Worm (Caenorhabditis elegans) whole organism, L4 larva: Measurements from ENCODE around the gene srh-229.

Experiments
- F10B5.3 ChIP-seq: sonication (generic microtip); optimal IDR thresholded peaks from 2 replicates; lab custom pipeline; 2016; ENCODE audit warnings: mild to moderate bottlenecking, missing genetic modification characterization, missing compliant biosample characterization
- F37D6.2 ChIP-seq: sonication (generic microtip); optimal IDR thresholded peaks from 2 replicates; lab custom pipeline; 2016; ENCODE audit warnings: mild to moderate bottlenecking, missing genetic modification characterization, missing compliant biosample characterization
- Y5F2A.4 ChIP-seq: fragments of 200-800 bp; sonication (Bioruptor generic); optimal IDR thresholded peaks from 2 replicates; lab custom pipeline; 2018; ENCODE audit warnings: mild to moderate bottlenecking, missing genetic modification characterization, missing compliant biosample characterization
- ZK337.2 ChIP-seq: fragments of 200-800 bp; sonication (Bioruptor generic); IDR thresholded peaks from 2 replicates; pipeline ENCODE4 v1.3.6; 2022; ENCODE audit warnings: missing genetic modification reagents, missing genetic modification characterization, missing compliant biosample characterization
- ZK546.5 ChIP-seq, 2 experiments: sonication (generic microtip); optimal IDR thresholded peaks; 2 replicates each; lab custom pipeline; 2017; ENCODE audit warnings: missing biosample characterization in 2 of 2, missing genetic modification characterization in 2 of 2
- aha-1 ChIP-seq: fragments of 150-350 bp; peaks from one replicate; lab custom pipeline; 2014; ENCODE audit warnings: missing biosample characterization, missing genetic modification characterization
- arid-1 ChIP-seq: fragments of 200-800 bp; sonication (Bioruptor generic); conservative IDR thresholded peaks from 2 replicates; pipeline ENCODE4 v1.3.6; 2022; ENCODE audit warnings: missing genetic modification reagents, missing genetic modification characterization, missing compliant biosample characterization
- ceh-44 ChIP-seq: fragments of 200-800 bp; sonication (Bioruptor generic); IDR thresholded peaks from 2 replicates; pipeline ENCODE4 v1.3.6; 2022; ENCODE audit warnings: missing genetic modification reagents, missing genetic modification characterization, missing compliant biosample characterization
- ces-1 ChIP-seq: fragments of 150-350 bp; sonication (generic microtip); optimal IDR thresholded peaks from 4 replicates; lab custom pipeline; 2014; ENCODE audit warnings: missing biosample characterization, missing genetic modification reagents, missing genetic modification characterization
- daf-19 ChIP-seq: fragments of 200-800 bp; sonication (Bioruptor generic); conservative IDR thresholded peaks from 2 replicates; pipeline ENCODE4 v1.3.6; 2022; ENCODE audit warnings: missing genetic modification characterization, missing compliant biosample characterization
- daf-8 ChIP-seq: fragments of 200-800 bp; sonication (Bioruptor generic); IDR thresholded peaks from 2 replicates; pipeline ENCODE4 v1.3.6; 2022; ENCODE audit warnings: missing genetic modification characterization, missing compliant biosample characterization
- duxl-1 ChIP-seq: sonication (generic microtip); optimal IDR thresholded peaks from 2 replicates; lab custom pipeline; 2016; ENCODE audit warnings: mild to moderate bottlenecking, missing genetic modification characterization, moderate library complexity, missing compliant biosample characterization; ENCODE audit not compliant: poor library complexity
- dve-1 ChIP-seq: sonication (generic microtip); optimal IDR thresholded peaks from 2 replicates; lab custom pipeline; 2017; ENCODE audit warnings: antibody characterized with exemption, mild to moderate bottlenecking, missing genetic modification characterization, missing compliant biosample characterization; ENCODE audit not compliant: insufficient read depth
- egl-27 ChIP-seq: sonication (generic microtip); optimal IDR thresholded peaks from 3 replicates; lab custom pipeline; 2017; ENCODE audit warnings: missing biosample characterization, missing genetic modification reagents, missing genetic modification characterization
- hif-1 ChIP-seq, 2 experiments: sonication (generic microtip); optimal IDR thresholded peaks; 2 replicates each; lab custom pipeline; 2016 to 2017; ENCODE audit warnings: missing compliant biosample characterization in 2 of 2, missing genetic modification characterization in 2 of 2, missing genetic modification reagents in 2 of 2, missing genotype in 2 of 2, mild to moderate bottlenecking in 1 of 2
- lim-7 ChIP-seq: fragments of 200-800 bp; sonication (Bioruptor generic); IDR thresholded peaks from 2 replicates; pipeline ENCODE4 v1.3.6; 2022; ENCODE audit warnings: missing genetic modification characterization, missing compliant biosample characterization
- lin-38 ChIP-seq: fragments of 200-800 bp; sonication (Bioruptor generic); IDR thresholded peaks from 2 replicates; pipeline ENCODE4 v1.3.6; 2022; ENCODE audit warnings: missing genetic modification reagents, missing genetic modification characterization, missing compliant biosample characterization
- lin-39 ChIP-seq: fragments of 150-350 bp; optimal IDR thresholded peaks from 2 replicates; lab custom pipeline; 2014; ENCODE audit warnings: missing biosample characterization, missing genetic modification reagents, missing genetic modification characterization
- mep-1 ChIP-seq: fragments of 150-350 bp; sonication (generic microtip); optimal IDR thresholded peaks from 3 replicates; lab custom pipeline; 2014; ENCODE audit warnings: missing biosample characterization, missing genetic modification characterization
- mes-2 ChIP-seq: sonication (generic microtip); optimal IDR thresholded peaks from 2 replicates; lab custom pipeline; 2016; ENCODE audit warnings: missing genotype, mild to moderate bottlenecking, missing genetic modification characterization, missing compliant biosample characterization; ENCODE audit not compliant: poor library complexity, severe bottlenecking
- nhr-10 ChIP-seq: fragments of 150-350 bp; optimal IDR thresholded peaks from 2 replicates; lab custom pipeline; 2014; ENCODE audit warnings: missing biosample characterization, missing genetic modification characterization
- nhr-11 ChIP-seq: fragments of 150-350 bp; optimal IDR thresholded peaks from 2 replicates; lab custom pipeline; 2014; ENCODE audit warnings: missing biosample characterization, missing genetic modification characterization
- nhr-111 ChIP-seq: fragments of 200-800 bp; sonication (Bioruptor generic); optimal IDR thresholded peaks from 2 replicates; lab custom pipeline; 2018; ENCODE audit warnings: mild to moderate bottlenecking, missing genetic modification characterization, missing compliant biosample characterization
- nhr-25 ChIP-seq: sonication (generic microtip); optimal IDR thresholded peaks from 2 replicates; lab custom pipeline; 2017; ENCODE audit warnings: missing genetic modification characterization, mild to moderate bottlenecking, missing compliant biosample characterization, antibody characterized with exemption, moderate library complexity, borderline replicate concordance; ENCODE audit not compliant: insufficient read depth
- nhr-28 ChIP-seq: fragments of 150-350 bp; optimal IDR thresholded peaks from 2 replicates; lab custom pipeline; 2014; ENCODE audit warnings: missing biosample characterization, missing genetic modification characterization
- nhr-42 ChIP-seq: fragments of 200-800 bp; sonication (Bioruptor generic); IDR thresholded peaks from 2 replicates; pipeline ENCODE4 v1.3.6; 2022; ENCODE audit warnings: missing genetic modification characterization, missing compliant biosample characterization
- nhr-48 ChIP-seq: sonication (generic microtip); optimal IDR thresholded peaks from 2 replicates; lab custom pipeline; 2016; ENCODE audit warnings: mild to moderate bottlenecking, missing genetic modification characterization, missing compliant biosample characterization
- nhr-77 ChIP-seq: fragments of 150-350 bp; optimal IDR thresholded peaks from 2 replicates; lab custom pipeline; 2014; ENCODE audit warnings: missing biosample characterization, missing genetic modification characterization
- pha-4 ChIP-seq, 2 experiments: fragments of 150-350 bp in 1 of 2; fragments of 200-800 bp in 1 of 2; sonication (Bioruptor generic) in 1 of 2; IDR thresholded peaks in 1 of 2; optimal IDR thresholded peaks in 1 of 2; 2 replicates each; pipeline versions ENCODE4 v1.3.6 to Lab custom; 2014 to 2022; ENCODE audit warnings: missing genetic modification characterization in 2 of 2, missing genetic modification reagents in 2 of 2, missing biosample characterization in 1 of 2, missing compliant biosample characterization in 1 of 2
- sdz-12 ChIP-seq: fragments of 200-800 bp; sonication (Bioruptor generic); optimal IDR thresholded peaks from 2 replicates; lab custom pipeline; 2018; ENCODE audit warnings: mild to moderate bottlenecking, missing genetic modification characterization, missing compliant biosample characterization
- spr-1 ChIP-seq: sonication (generic microtip); optimal IDR thresholded peaks from 2 replicates; lab custom pipeline; 2016; ENCODE audit warnings: mild to moderate bottlenecking, missing genetic modification characterization, missing compliant biosample characterization
- unc-39 ChIP-seq: sonication (generic microtip); optimal IDR thresholded peaks from 2 replicates; lab custom pipeline; 2017; ENCODE audit warnings: missing biosample characterization, missing genetic modification characterization
- zag-1 ChIP-seq: fragments of 150-350 bp; optimal IDR thresholded peaks from 2 replicates; lab custom pipeline; 2014; ENCODE audit warnings: missing biosample characterization, missing genetic modification characterization
- zip-11 ChIP-seq: fragments of 200-800 bp; sonication (Bioruptor generic); IDR thresholded peaks from 2 replicates; pipeline ENCODE4 v1.3.6; 2022; ENCODE audit warnings: missing genetic modification characterization, missing compliant biosample characterization

srh-229 gene

DNA sequence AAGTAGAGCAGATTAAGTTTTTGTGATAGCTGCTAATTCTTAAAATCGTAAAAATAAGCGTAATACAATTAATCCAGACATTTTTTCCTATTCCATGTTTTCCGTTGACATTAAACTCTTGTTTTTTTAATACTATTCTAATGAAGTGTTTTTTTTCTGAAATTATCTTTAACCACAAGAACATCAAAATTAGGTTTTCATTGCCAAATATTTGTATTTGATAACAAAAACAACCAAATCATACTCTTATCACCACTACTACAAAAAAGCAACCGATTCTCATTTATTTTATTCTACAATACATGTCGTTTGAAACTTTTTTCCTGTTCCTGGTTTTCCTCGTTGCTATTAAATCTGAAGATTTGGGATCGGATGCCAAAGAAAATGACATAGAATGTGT, 23.0 kb upstream of the srh-229 start, which contains the start of gene C54F6.17:
TSS of gene C54F6.17 (plus strand) at position 301 of the 400 bp plus-strand sequence.
- TF ChIP-seq ZK337.2 (GFP tag; lab: Robert Waterston, UW) (no peak), dve-1 (tag; lab: Kevin White, UChicago) (no peak), nhr-77 (tag; lab: Kevin White, UChicago) (no peak), nhr-11 (tag; lab: Kevin White, UChicago) (no peak), sdz-12 (GFP tag; lab: Kevin White, UChicago) (no peak), mes-2 (tag; lab: Kevin White, UChicago) (no peak)

DNA sequence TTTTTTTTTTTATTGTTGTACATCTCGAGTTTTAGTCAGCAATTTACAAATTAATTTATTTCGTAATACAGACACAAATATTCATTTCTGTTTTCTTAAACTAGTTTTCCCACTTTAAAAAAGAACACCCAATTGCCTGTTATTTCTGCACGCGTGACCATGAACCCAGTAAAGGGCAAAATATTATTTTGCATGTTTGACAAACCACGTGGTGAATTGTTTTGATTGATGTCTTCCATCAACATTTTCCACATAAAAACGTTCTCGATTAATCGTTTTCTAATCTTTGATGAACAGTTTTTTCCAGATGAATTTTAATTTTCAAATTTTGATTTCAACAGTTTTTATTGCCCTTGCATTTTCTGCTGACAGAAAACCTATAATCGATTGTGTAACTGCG, 21.5 kb upstream of the srh-229 start, which contains the start of gene C54F6.18:
TSS of gene C54F6.18 (plus strand) at position 301 of the 400 bp plus-strand sequence.
- no peak for TF ChIP-seq mep-1
- no peak for TF ChIP-seq nhr-77 (tag; lab: Kevin White, UChicago)
- TF ChIP-seq nhr-11 (tag; lab: Kevin White, UChicago), result no peak
- TF ChIP-seq nhr-42 (GFP tag; lab: Robert Waterston, UW), result no peak
- TF ChIP-seq duxl-1 (tag; lab: Kevin White, UChicago), result no peak
- no peak for TF ChIP-seq ZK337.2 (GFP tag; lab: Robert Waterston, UW)
- no peak for TF ChIP-seq spr-1 (tag; lab: Kevin White, UChicago)
- no peak for TF ChIP-seq nhr-28 (tag; lab: Kevin White, UChicago)
- TF ChIP-seq lin-38, result no peak
- no peak for TF ChIP-seq unc-39 (tag; lab: Kevin White, UChicago)
- TF ChIP-seq arid-1 (GFP tag; lab: Robert Waterston, UW), result no peak
- TF ChIP-seq ces-1 (GFP tag; lab: Kevin White, UChicago), result no peak
- no peak for TF ChIP-seq Y5F2A.4 (GFP tag; lab: Kevin White, UChicago)
- no peak for TF ChIP-seq zip-11
- no peak for TF ChIP-seq egl-27 (tag; lab: Kevin White, UChicago)
- no peak for TF ChIP-seq ceh-44
- no peak for TF ChIP-seq F37D6.2 (tag; lab: Kevin White, UChicago)

DNA sequence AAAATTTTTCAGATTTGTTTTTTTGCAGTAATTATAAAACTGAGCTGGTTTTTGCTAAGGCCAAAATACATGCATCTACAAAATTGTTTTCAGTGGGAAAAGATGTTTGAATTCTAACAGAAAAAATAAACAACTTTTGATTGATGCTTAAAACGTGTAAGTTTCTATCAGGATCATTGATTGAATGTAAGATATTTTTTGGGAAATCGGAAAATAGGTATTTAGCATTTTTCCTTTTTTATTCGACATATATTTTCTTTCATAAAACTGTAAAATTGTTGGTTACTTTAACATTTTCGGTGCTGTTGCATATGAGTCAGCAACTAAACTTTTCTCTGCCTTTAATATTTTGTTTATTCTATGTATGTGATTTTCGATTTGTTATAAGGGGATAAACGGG, 20.3 kb upstream of the srh-229 start, which contains the start of gene C54F6.20:
TSS of gene C54F6.20 (plus strand) at position 301 of the 400 bp plus-strand sequence.
- TF ChIP-seq nhr-48, result no peak
- no peak for TF ChIP-seq lim-7 (GFP tag; lab: Robert Waterston, UW)
- TF ChIP-seq F37D6.2 (tag; lab: Kevin White, UChicago), result no peak
- TF ChIP-seq nhr-111, result no peak
- TF ChIP-seq lin-39, result no peak
- no peak for TF ChIP-seq daf-19
- TF ChIP-seq hif-1 (tag; optimal IDR thresholded peaks at IDR 0.05; lab: Kevin White, UChicago), result no peak
- no peak for TF ChIP-seq ZK546.5 (tag; optimal IDR thresholded peaks at IDR 0.05; lab: Kevin White, UChicago)
- TF ChIP-seq Y5F2A.4 (GFP tag; lab: Kevin White, UChicago), result no peak
- no peak for TF ChIP-seq F10B5.3
- TF ChIP-seq nhr-10 (tag; lab: Kevin White, UChicago), result no peak
- no peak for TF ChIP-seq nhr-25
- no peak for TF ChIP-seq pha-4 (GFP tag; IDR thresholded peaks at IDR 0.05; lab: Robert Waterston, UW)
- TF ChIP-seq pha-4 (tag; optimal IDR thresholded peaks at IDR 0.05; lab: Kevin White, UChicago), result no peak
- no peak for TF ChIP-seq aha-1 (tag; lab: Kevin White, UChicago)

DNA sequence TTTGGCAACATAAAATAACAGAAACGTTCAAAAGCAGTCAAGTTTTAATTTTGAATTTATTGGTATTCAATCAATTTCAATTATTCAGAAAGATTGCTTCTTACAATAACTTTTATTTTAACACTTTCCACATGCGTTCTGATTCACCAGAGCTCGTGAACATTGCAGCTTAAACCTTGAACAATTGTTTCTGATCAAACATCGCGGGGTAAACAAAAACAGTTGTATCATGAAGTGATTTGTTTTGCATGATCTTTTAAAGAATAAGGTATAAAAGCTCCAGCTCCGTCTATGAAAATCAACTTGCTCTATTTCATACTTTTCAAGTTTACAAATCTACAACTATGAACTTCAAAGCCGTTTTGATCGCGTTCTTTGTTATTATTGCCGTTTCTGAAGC, 19.2 kb upstream of the srh-229 start, which contains the start of gene C54F6.6:
TSS of gene C54F6.6 (plus strand) at position 301 of the 400 bp plus-strand sequence.
- TF ChIP-seq ces-1 (GFP tag; lab: Kevin White, UChicago) (no peak), daf-8 (GFP tag; lab: Robert Waterston, UW) (no peak), zag-1 (tag; lab: Kevin White, UChicago) (no peak)
- TF ChIP-seq, all 104 proteins: peak for 0
